Fruit fly (Drosophila melanogaster) whole organism, embryonic: ENCODE results near the gene CG17177.
A peak's percentile ranks its signal among the peaks of the same experiment; 100 is the strongest.

ENCODE experiments used
- Aef1 ChIP-seq: fragments of 200-800 bp; sonication (Bioruptor generic); IDR thresholded peaks from 3 replicates; pipeline ENCODE4 v1.3.6; 2022; ENCODE audit warnings: missing biosample characterization, missing genetic modification characterization
- Atf-2 ChIP-seq: fragments of 200-800 bp; sonication (Bioruptor generic); optimal IDR thresholded peaks from 2 replicates; lab custom pipeline; 2016; ENCODE audit warnings: missing biosample characterization, missing genetic modification characterization
- B-H1 ChIP-seq: fragments of 200-800 bp; sonication (Bioruptor generic); IDR thresholded peaks from 3 replicates; pipeline ENCODE4 v1.3.6; 2022; ENCODE audit warnings: missing biosample characterization, missing genetic modification characterization
- C15 ChIP-seq: fragments of 200-800 bp; sonication (Bioruptor generic); IDR thresholded peaks from 3 replicates; pipeline ENCODE4 v1.3.6; 2022; ENCODE audit warnings: missing biosample characterization, missing genetic modification characterization
- CG10267 ChIP-seq: fragments of 200-800 bp; sonication (Bioruptor generic); optimal IDR thresholded peaks from 2 replicates; lab custom pipeline; 2018; ENCODE audit warnings: missing biosample characterization, mild to moderate bottlenecking, missing genetic modification characterization, moderate library complexity
- CG10462 ChIP-seq: fragments of 200-800 bp; sonication (Bioruptor generic); optimal IDR thresholded peaks from 2 replicates; lab custom pipeline; 2016; ENCODE audit warnings: missing biosample characterization, missing genetic modification characterization
- CG11093 ChIP-seq: fragments of 200-800 bp; sonication (Bioruptor generic); IDR thresholded peaks from 3 replicates; pipeline ENCODE4 v1.3.6; 2022; ENCODE audit warnings: missing biosample characterization, missing genetic modification characterization
- CG11247 ChIP-seq: fragments of 200-800 bp; sonication (Bioruptor generic); IDR thresholded peaks from 2 replicates; pipeline ENCODE4 v1.3.6; 2022; ENCODE audit warnings: missing biosample characterization, missing genetic modification characterization
- CG12104 ChIP-seq: fragments of 200-800 bp; sonication (Bioruptor generic); optimal IDR thresholded peaks from 3 replicates; lab custom pipeline; 2016; ENCODE audit warnings: missing biosample characterization, missing genetic modification characterization
- CG17802 ChIP-seq: fragments of 200-800 bp; sonication (Bioruptor generic); optimal IDR thresholded peaks from 2 replicates; lab custom pipeline; 2018; ENCODE audit warnings: missing biosample characterization, mild to moderate bottlenecking, missing genetic modification characterization, moderate library complexity
- CG33213 ChIP-seq: fragments of 200-800 bp; sonication (Bioruptor generic); optimal IDR thresholded peaks from 3 replicates; lab custom pipeline; 2016; ENCODE audit warnings: missing biosample characterization, missing genetic modification characterization
- CG7839 ChIP-seq: fragments of 200-800 bp; sonication (Bioruptor generic); optimal IDR thresholded peaks from 3 replicates; lab custom pipeline; 2018; ENCODE audit warnings: missing biosample characterization, mild to moderate bottlenecking, missing genetic modification characterization, moderate library complexity
- CG8359 ChIP-seq: fragments of 200-800 bp; sonication (Bioruptor generic); optimal IDR thresholded peaks from 2 replicates; lab custom pipeline; 2017; ENCODE audit warnings: missing biosample characterization, mild to moderate bottlenecking, missing genetic modification characterization, borderline replicate concordance
- CG8944 ChIP-seq: fragments of 200-800 bp; sonication (Bioruptor generic); optimal IDR thresholded peaks from 3 replicates; lab custom pipeline; 2016; ENCODE audit warnings: missing biosample characterization, missing genetic modification characterization
- CG9817 ChIP-seq: fragments of 200-800 bp; sonication (Bioruptor generic); optimal IDR thresholded peaks from 2 replicates; lab custom pipeline; 2018; ENCODE audit warnings: missing biosample characterization, mild to moderate bottlenecking, missing genetic modification characterization, moderate library complexity
- CG9876 ChIP-seq: fragments of 200-800 bp; sonication (Bioruptor generic); optimal IDR thresholded peaks from 2 replicates; lab custom pipeline; 2016; ENCODE audit warnings: missing biosample characterization, missing genetic modification characterization
- D19B ChIP-seq: fragments of 200-800 bp; sonication (Bioruptor generic); optimal IDR thresholded peaks from 2 replicates; lab custom pipeline; 2017; ENCODE audit warnings: missing biosample characterization, mild to moderate bottlenecking, missing genetic modification characterization
- Dip3 ChIP-seq: fragments of 200-800 bp; sonication (Bioruptor generic); optimal IDR thresholded peaks from 3 replicates; lab custom pipeline; 2016; ENCODE audit warnings: missing biosample characterization, missing genetic modification characterization
- Doc2 ChIP-seq: fragments of 200-800 bp; sonication (Bioruptor generic); IDR thresholded peaks from 2 replicates; pipeline ENCODE4 v1.3.6; 2022; ENCODE audit warnings: missing biosample characterization, missing genetic modification characterization
- Dp ChIP-seq: fragments of 200-800 bp; sonication (Bioruptor generic); optimal IDR thresholded peaks from 2 replicates; lab custom pipeline; 2018; ENCODE audit warnings: missing biosample characterization, mild to moderate bottlenecking, missing genetic modification characterization, moderate library complexity
- Elba2 ChIP-seq: fragments of 200-800 bp; sonication (Bioruptor generic); optimal IDR thresholded peaks from 3 replicates; lab custom pipeline; 2016; ENCODE audit warnings: missing biosample characterization, missing genetic modification characterization
- Ets65A ChIP-seq: fragments of 200-800 bp; sonication (Bioruptor generic); peaks from one replicate; lab custom pipeline; 2016; ENCODE audit warnings: missing biosample characterization, missing genetic modification characterization
- Gsc ChIP-seq: fragments of 200-800 bp; sonication (Bioruptor generic); IDR thresholded peaks from 2 replicates; pipeline ENCODE4 v1.3.6; 2022; ENCODE audit warnings: missing biosample characterization, missing genetic modification characterization
- Hand ChIP-seq: fragments of 200-800 bp; sonication (Bioruptor generic); optimal IDR thresholded peaks from 2 replicates; lab custom pipeline; 2017; ENCODE audit warnings: mild to moderate bottlenecking, missing biosample characterization, missing genetic modification reagents, missing genetic modification characterization
- Neu2 ChIP-seq: fragments of 200-800 bp; sonication (Bioruptor generic); optimal IDR thresholded peaks from 3 replicates; lab custom pipeline; 2016; ENCODE audit warnings: missing biosample characterization, missing genetic modification characterization, borderline replicate concordance
- PHDP ChIP-seq: fragments of 200-800 bp; sonication (Bioruptor generic); optimal IDR thresholded peaks from 3 replicates; lab custom pipeline; 2018; ENCODE audit warnings: missing biosample characterization, mild to moderate bottlenecking, missing genetic modification characterization, moderate library complexity
- Six4 ChIP-seq: fragments of 200-800 bp; sonication (Bioruptor generic); optimal IDR thresholded peaks from 2 replicates; lab custom pipeline; 2016; ENCODE audit warnings: missing biosample characterization, missing genetic modification characterization
- ac ChIP-seq: fragments of 200-800 bp; sonication (Bioruptor generic); optimal IDR thresholded peaks from 3 replicates; lab custom pipeline; 2017; ENCODE audit warnings: missing biosample characterization, mild to moderate bottlenecking, missing genetic modification characterization
- bbx ChIP-seq: fragments of 200-800 bp; sonication (Bioruptor generic); IDR thresholded peaks from 2 replicates; pipeline ENCODE4 v1.3.6; 2022; ENCODE audit warnings: missing biosample characterization, missing genetic modification characterization; ENCODE audit not compliant: partially characterized antibody
- cad ChIP-seq: fragments of >200 bp; optimal IDR thresholded peaks from 2 replicates; lab custom pipeline; 2017; ENCODE audit warnings: missing biosample characterization, missing genetic modification characterization
- cas ChIP-seq: fragments of 200-800 bp; sonication (Bioruptor generic); IDR thresholded peaks from 2 replicates; pipeline ENCODE4 v1.3.6; 2022; ENCODE audit warnings: missing biosample characterization, missing genetic modification characterization
- cg ChIP-seq: fragments of 200-800 bp; sonication (Bioruptor generic); optimal IDR thresholded peaks from 3 replicates; lab custom pipeline; 2019; ENCODE audit warnings: missing biosample characterization, mild to moderate bottlenecking, missing genetic modification characterization, moderate library complexity
- crol ChIP-seq: fragments of 200-800 bp; sonication (Bioruptor generic); IDR thresholded peaks from 2 replicates; pipeline ENCODE4 v1.3.6; 2022; ENCODE audit warnings: missing biosample characterization, missing genetic modification characterization
- dpn ChIP-seq, 2 experiments: fragments of 200-800 bp; sonication (Bioruptor generic); optimal IDR thresholded peaks; 3 replicates each; lab custom pipeline; 2016; ENCODE audit warnings: missing biosample characterization in 2 of 2, missing genetic modification characterization in 2 of 2
- fu2 ChIP-seq: fragments of 200-800 bp; sonication (Bioruptor generic); optimal IDR thresholded peaks from 2 replicates; lab custom pipeline; 2016; ENCODE audit warnings: missing biosample characterization, missing genetic modification characterization
- gt ChIP-seq: fragments of 200-800 bp; sonication (Bioruptor generic); IDR thresholded peaks from 2 replicates; pipeline ENCODE4 v1.3.6; 2022; ENCODE audit warnings: missing biosample characterization, missing genetic modification characterization
- her ChIP-seq: fragments of 200-800 bp; sonication (Bioruptor generic); optimal IDR thresholded peaks from 2 replicates; lab custom pipeline; 2016; ENCODE audit warnings: missing biosample characterization, missing genetic modification characterization
- klu ChIP-seq: fragments of 200-800 bp; sonication (Bioruptor generic); IDR thresholded peaks from 2 replicates; pipeline ENCODE4 v1.3.6; 2022; ENCODE audit warnings: missing biosample characterization, missing genetic modification characterization
- knrl ChIP-seq: fragments of 200-800 bp; sonication (Bioruptor generic); IDR thresholded peaks from 3 replicates; pipeline ENCODE4 v1.3.6; 2022; ENCODE audit warnings: missing biosample characterization, missing genetic modification characterization; ENCODE audit not compliant: partially characterized antibody
- lmd ChIP-seq: fragments of 200-800 bp; sonication (Bioruptor generic); IDR thresholded peaks from 2 replicates; pipeline ENCODE4 v1.3.6; 2022; ENCODE audit warnings: missing biosample characterization, missing genetic modification characterization
- mam ChIP-seq: fragments of 200-800 bp; sonication (Bioruptor generic); optimal IDR thresholded peaks from 3 replicates; lab custom pipeline; 2016; ENCODE audit warnings: missing biosample characterization, missing genetic modification characterization
- mld ChIP-seq: fragments of 200-800 bp; sonication (Bioruptor generic); IDR thresholded peaks from 3 replicates; pipeline ENCODE4 v1.3.6; 2022; ENCODE audit warnings: missing biosample characterization, missing genetic modification characterization; ENCODE audit not compliant: partially characterized antibody
- nau ChIP-seq: fragments of 200-800 bp; sonication (Bioruptor generic); optimal IDR thresholded peaks from 3 replicates; lab custom pipeline; 2017; ENCODE audit warnings: missing biosample characterization, mild to moderate bottlenecking, missing genetic modification characterization, missing genetic modification reagents
- oc ChIP-seq: fragments of 200-800 bp; sonication (Bioruptor generic); optimal IDR thresholded peaks from 2 replicates; lab custom pipeline; 2018; ENCODE audit warnings: missing biosample characterization, mild to moderate bottlenecking, missing genetic modification characterization, moderate library complexity
- phol ChIP-seq: fragments of 200-800 bp; sonication (Bioruptor generic); optimal IDR thresholded peaks from 3 replicates; lab custom pipeline; 2018; ENCODE audit warnings: missing biosample characterization, mild to moderate bottlenecking, missing genetic modification characterization, moderate library complexity
- sd ChIP-seq: fragments of 200-800 bp; sonication (Bioruptor generic); optimal IDR thresholded peaks from 3 replicates; lab custom pipeline; 2018; ENCODE audit warnings: missing biosample characterization, mild to moderate bottlenecking, missing genetic modification characterization, moderate library complexity
- ssp ChIP-seq: fragments of 200-800 bp; sonication (Bioruptor generic); IDR thresholded peaks from 2 replicates; pipeline ENCODE4 v1.3.6; 2022; ENCODE audit warnings: missing biosample characterization, missing genetic modification characterization
- tin ChIP-seq: fragments of 200-800 bp; sonication (Bioruptor generic); optimal IDR thresholded peaks from 3 replicates; lab custom pipeline; 2016; ENCODE audit warnings: missing biosample characterization, missing genetic modification characterization
- tup ChIP-seq: fragments of 200-800 bp; sonication (Bioruptor generic); optimal IDR thresholded peaks from 2 replicates; lab custom pipeline; 2016; ENCODE audit warnings: missing biosample characterization, mild to moderate bottlenecking, missing genetic modification characterization, moderate library complexity
- wek ChIP-seq: fragments of 200-800 bp; sonication (Bioruptor generic); optimal IDR thresholded peaks from 3 replicates; lab custom pipeline; 2018; ENCODE audit warnings: missing biosample characterization, mild to moderate bottlenecking, missing genetic modification characterization, moderate library complexity

CG17177 gene

DNA sequence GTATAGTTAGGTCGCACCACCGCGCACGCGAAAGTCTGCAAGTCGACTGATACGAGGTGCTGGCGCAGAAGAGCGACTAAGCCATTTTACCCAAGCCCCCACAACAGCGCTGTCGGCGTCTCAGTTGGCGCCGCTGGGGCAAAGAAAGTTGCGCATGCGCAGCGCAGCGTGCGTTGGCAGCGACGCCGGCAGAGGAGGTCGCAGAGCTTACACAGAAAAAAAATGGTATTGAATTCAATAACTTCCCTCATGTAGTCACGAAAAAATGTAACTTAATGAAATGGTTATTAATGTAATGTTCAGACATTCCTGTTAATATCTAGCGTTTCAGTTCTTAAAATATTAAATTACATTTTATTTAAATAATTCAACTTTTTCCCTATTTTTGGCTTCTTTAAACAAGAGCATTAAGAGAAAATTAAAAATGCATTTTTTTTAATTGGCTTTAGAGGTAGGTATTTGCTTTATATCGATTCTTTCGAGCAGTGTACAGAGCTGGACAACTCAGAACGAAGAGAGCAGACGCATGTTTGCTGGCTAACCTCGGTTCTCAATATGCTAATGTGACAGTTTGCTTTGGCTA is 23.3 kb downstream of the CG17177 start, which contains the start of gene CG4914 (continued):
- TF ChIP-seq CG9817 (tag; lab: Kevin White, UChicago) (peak; percentile 34), klu (GFP tag; lab: Robert Waterston, UW) (0 out of 2 replicates have a peak, but pooled peaks have one; percentile 52), Dip3 (GFP tag; lab: Kevin White, UChicago) (no peak), Atf-2 (GFP tag; lab: Kevin White, UChicago) (no peak), CG8359 (GFP tag; lab: Kevin White, UChicago) (peak; percentile 35), fu2 (no peak), her (no peak), cas (GFP tag; lab: Robert Waterston, UW) (no peak), B-H1 (GFP tag; lab: Robert Waterston, UW) (peak; percentile 20; the same call in 1 of the 3 replicates), CG8944 (no peak), PHDP (peak; percentile 82), tup (no peak), mld (GFP tag; lab: Robert Waterston, UW) (no peak), Doc2 (GFP tag; lab: Robert Waterston, UW) (no peak), CG11093 (peak; percentile 68; the same call in 2 of the 3 replicates), C15 (no peak), crol (no peak), dpn (GFP tag; optimal IDR thresholded peaks at IDR 0.05; lab: Kevin White, UChicago) (peak in 1 of 2 experiments; percentile 63), ac (GFP tag; lab: Kevin White, UChicago) (no peak), CG11247 (GFP tag; lab: Robert Waterston, UW) (no peak), Gsc (no peak), CG9876 (GFP tag; lab: Kevin White, UChicago) (no peak), mam (GFP tag; lab: Kevin White, UChicago) (peak; percentile 7), wek (GFP tag; lab: Kevin White, UChicago) (no peak), CG12104 (peak; percentile 67), nau (GFP tag; lab: Kevin White, UChicago) (peak; percentile 49), cg (GFP tag; lab: Kevin White, UChicago) (no peak), CG17802 (tag; lab: Kevin White, UChicago) (peak; percentile 44), bbx (GFP tag; lab: Robert Waterston, UW) (no peak), cad (GFP tag; lab: Kevin White, UChicago) (no peak), phol (tag; lab: Kevin White, UChicago) (peak; percentile 91), Aef1 (peak; percentile 40; the same call in 1 of the 3 replicates), Elba2 (GFP tag; lab: Kevin White, UChicago) (no peak), gt (GFP tag; lab: Robert Waterston, UW) (peak; percentile 34; the same call in 1 of the 2 replicates), D19B (no peak), tin (GFP tag; lab: Kevin White, UChicago) (peak; percentile 72), sd (peak; percentile 41), Hand (GFP tag; lab: Kevin White, UChicago) (no peak), CG10267 (tag; lab: Kevin White, UChicago) (peak; percentile 81), ssp (GFP tag; lab: Robert Waterston, UW) (peak; percentile 66), CG7839 (tag; lab: Kevin White, UChicago) (peak; percentile 88), CG10462 (peak; percentile 48), lmd (GFP tag; lab: Robert Waterston, UW) (peak; percentile 73), Neu2 (GFP tag; lab: Kevin White, UChicago) (no peak), Dp (no peak), CG33213 (GFP tag; lab: Kevin White, UChicago) (no peak), Ets65A (GFP tag; lab: Kevin White, UChicago) (no peak), knrl (GFP tag; lab: Robert Waterston, UW) (no peak), oc (tag; lab: Kevin White, UChicago) (peak; percentile 78), Six4 (GFP tag; lab: Kevin White, UChicago) (peak; percentile 73)
